Worm (Caenorhabditis elegans): ENCODE results near the gene C32C4.16.

- TF ChIP-seq ztf-29 (GFP tag; IDR thresholded peaks at IDR 0.05) (no peak), cog-1 (tag; optimal IDR thresholded peaks at IDR 0.05) (no peak), flt-1 (GFP tag; IDR thresholded peaks at IDR 0.05) (no peak), T22C8.4 (GFP tag; IDR thresholded peaks at IDR 0.05) (no peak), klf-2 (GFP tag; conservative IDR thresholded peaks at IDR 0.05) (no peak)
Measured at ce11 chrV:10661417-10661945, 14.1 kb downstream of the C32C4.16 start, which contains the start of gene sqv-4.

Measured in whole organism, midembryonic.